Fruit fly (Drosophila melanogaster): ENCODE results near the gene Vha26.

DNA sequence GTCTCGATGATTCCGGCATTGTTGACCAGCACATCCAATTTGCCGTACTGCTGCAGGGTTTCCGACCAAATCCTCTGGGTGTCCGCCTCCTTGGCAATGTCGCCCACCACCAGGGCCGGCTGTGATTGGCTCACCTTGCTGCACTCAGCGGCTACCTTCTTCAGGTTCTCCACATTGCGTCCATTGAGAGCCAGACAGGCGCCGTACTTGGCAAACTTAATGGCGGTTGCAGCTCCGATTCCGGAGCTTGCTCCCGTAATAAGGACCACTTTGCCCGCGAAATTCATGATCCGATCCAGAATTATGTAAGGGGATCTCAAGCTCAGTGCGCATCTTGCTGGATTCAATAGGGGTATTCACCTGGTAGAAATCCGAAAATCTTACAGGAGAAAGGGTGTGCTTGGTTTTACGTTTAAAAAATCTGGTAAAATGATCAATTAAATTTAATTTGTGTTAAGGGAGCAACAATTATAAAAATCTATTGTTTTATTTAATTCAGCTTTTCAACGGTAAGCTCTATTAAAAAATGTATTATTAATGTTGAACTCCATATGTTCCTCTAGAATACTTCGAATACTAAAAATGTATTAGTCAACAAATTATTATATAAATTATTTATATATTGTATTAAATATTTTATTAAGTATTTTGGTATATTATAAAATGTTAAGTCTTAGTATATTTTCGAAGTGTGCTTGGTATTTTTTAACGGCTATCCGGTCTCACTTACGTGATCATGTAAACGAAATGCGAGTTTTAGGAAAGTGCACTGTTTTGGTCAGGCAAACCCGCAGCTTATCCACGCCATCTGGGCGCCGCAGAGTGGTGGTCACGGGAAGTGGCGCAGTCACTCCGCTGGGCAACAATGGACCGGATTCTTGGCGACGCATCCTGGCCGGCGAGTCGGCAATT, 45.2 kb downstream of the Vha26 start, which contains the start of the genes CG31548 and CG12170:
- TF ChIP-seq CTCF (optimal IDR thresholded peaks at IDR 0.05) (no peak), CG8478 (optimal IDR thresholded peaks at IDR 0.05) (no peak)
